Worm (Caenorhabditis elegans) whole organism, L2 larva: ENCODE measurements around the gene T13A10.64.

Experiments
- R02D3.7 ChIP-seq: fragments of 150-350 bp; optimal IDR thresholded peaks from 2 replicates; lab custom pipeline; 2014; ENCODE audit warnings: missing biosample characterization, missing genetic modification characterization
- ceh-16 ChIP-seq: fragments of 150-350 bp; optimal IDR thresholded peaks from 2 replicates; lab custom pipeline; 2014; ENCODE audit warnings: missing biosample characterization, missing genetic modification characterization
- fos-1 ChIP-seq: fragments of 150-350 bp; optimal IDR thresholded peaks from 2 replicates; lab custom pipeline; 2014; ENCODE audit warnings: missing biosample characterization, missing genetic modification characterization
- nhr-6 ChIP-seq: fragments of 150-350 bp; optimal IDR thresholded peaks from 2 replicates; lab custom pipeline; 2014; ENCODE audit warnings: missing biosample characterization, missing genetic modification characterization
- zag-1 ChIP-seq: fragments of 150-350 bp; optimal IDR thresholded peaks from 2 replicates; lab custom pipeline; 2014; ENCODE audit warnings: missing biosample characterization, missing genetic modification characterization
- ztf-11 ChIP-seq: sonication (generic microtip); optimal IDR thresholded peaks from 2 replicates; lab custom pipeline; 2017; ENCODE audit warnings: missing biosample characterization, missing genetic modification characterization

DNA sequence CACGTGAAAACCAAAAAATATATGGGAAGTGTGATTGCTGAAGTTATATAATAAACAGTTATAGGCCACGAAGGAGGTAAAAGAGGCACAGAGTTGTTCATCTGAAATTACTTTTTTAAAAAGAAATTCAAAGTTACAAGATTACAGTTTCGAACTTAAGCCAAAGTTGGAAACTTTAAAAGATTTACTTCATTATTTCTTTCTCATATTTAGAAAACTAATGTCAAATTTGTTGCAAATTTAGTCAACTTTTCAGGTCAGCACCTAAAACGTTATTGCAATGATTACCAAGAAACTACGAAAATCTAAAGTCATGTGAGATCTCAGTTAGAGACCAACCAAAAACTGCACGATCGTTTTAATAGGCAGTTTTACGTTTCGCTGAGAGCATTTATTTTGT lies 48.9 kb downstream of the T13A10.64 start, which contains the start of gene srv-25:
- TF ChIP-seq ztf-11 (tag; lab: Kevin White, UChicago): no peak
- no peak for TF ChIP-seq nhr-6 (tag; lab: Kevin White, UChicago)
- no peak for TF ChIP-seq ceh-16 (tag; lab: Kevin White, UChicago)
- no peak for TF ChIP-seq R02D3.7 (tag; lab: Kevin White, UChicago)
- TF ChIP-seq fos-1 (tag; lab: Kevin White, UChicago): no peak
- no peak for TF ChIP-seq zag-1 (tag; lab: Kevin White, UChicago)
